Worm (Caenorhabditis elegans) whole organism, late embryonic: Measurements from ENCODE around the gene sre-48.

ENCODE experiments used
- C08G9.2 ChIP-seq: sonication (generic microtip); optimal IDR thresholded peaks from 2 replicates; lab custom pipeline; 2016; ENCODE audit warnings: mild to moderate bottlenecking, missing genetic modification characterization, moderate library complexity, missing compliant biosample characterization
- F13H6.1 ChIP-seq: sonication (generic microtip); optimal IDR thresholded peaks from 2 replicates; lab custom pipeline; 2016; ENCODE audit warnings: missing genetic modification characterization, missing compliant biosample characterization
- K02D7.2 ChIP-seq: sonication (generic microtip); optimal IDR thresholded peaks from 2 replicates; lab custom pipeline; 2017; ENCODE audit warnings: mild to moderate bottlenecking, missing genetic modification characterization, missing compliant biosample characterization
- T23F11.4 ChIP-seq: fragments of 200-800 bp; sonication (Bioruptor generic); optimal IDR thresholded peaks from 2 replicates; lab custom pipeline; 2018; ENCODE audit warnings: mild to moderate bottlenecking, missing genetic modification characterization, missing compliant biosample characterization
- ahr-1 ChIP-seq: sonication (generic microtip); optimal IDR thresholded peaks from 2 replicates; lab custom pipeline; 2016; ENCODE audit warnings: missing genetic modification characterization, missing compliant biosample characterization
- ama-1 ChIP-seq: fragments of 150-350 bp; optimal IDR thresholded peaks from 2 replicates; lab custom pipeline; 2014
- ceh-14 ChIP-seq: sonication (generic microtip); optimal IDR thresholded peaks from 2 replicates; lab custom pipeline; 2016; ENCODE audit warnings: missing genotype, missing genetic modification characterization, missing compliant biosample characterization
- ceh-19 ChIP-seq: fragments of 200-800 bp; sonication (Bioruptor generic); optimal IDR thresholded peaks from 2 replicates; lab custom pipeline; 2018; ENCODE audit warnings: mild to moderate bottlenecking, missing genetic modification characterization, missing compliant biosample characterization
- ceh-24 ChIP-seq: sonication (generic microtip); optimal IDR thresholded peaks from 2 replicates; lab custom pipeline; 2016; ENCODE audit warnings: mild to moderate bottlenecking, missing genetic modification characterization, missing compliant biosample characterization
- ceh-30 ChIP-seq: fragments of 150-350 bp; optimal IDR thresholded peaks from 2 replicates; lab custom pipeline; 2014; ENCODE audit warnings: missing biosample characterization, missing genetic modification characterization
- ceh-34 ChIP-seq: sonication (generic microtip); optimal IDR thresholded peaks from 2 replicates; lab custom pipeline; 2016; ENCODE audit warnings: mild to moderate bottlenecking, missing genetic modification characterization, missing compliant biosample characterization
- ceh-48 ChIP-seq: sonication (generic microtip); optimal IDR thresholded peaks from 2 replicates; lab custom pipeline; 2016; ENCODE audit warnings: missing genetic modification characterization, inconsistent platforms, missing compliant biosample characterization
- ceh-6 ChIP-seq: fragments of 200-800 bp; sonication (Bioruptor generic); optimal IDR thresholded peaks from 2 replicates; lab custom pipeline; 2018; ENCODE audit warnings: mild to moderate bottlenecking, missing genetic modification characterization, missing compliant biosample characterization
- ceh-9 ChIP-seq: sonication (generic microtip); optimal IDR thresholded peaks from 2 replicates; lab custom pipeline; 2016; ENCODE audit warnings: mild to moderate bottlenecking, missing genetic modification characterization, inconsistent platforms, missing compliant biosample characterization
- che-1 ChIP-seq: sonication (generic microtip); optimal IDR thresholded peaks from 2 replicates; lab custom pipeline; 2016; ENCODE audit warnings: mild to moderate bottlenecking, missing genetic modification characterization, missing compliant biosample characterization
- dmd-4 ChIP-seq: sonication (generic microtip); optimal IDR thresholded peaks from 2 replicates; lab custom pipeline; 2016; ENCODE audit warnings: borderline replicate concordance, missing genetic modification characterization, missing compliant biosample characterization
- elt-2 ChIP-seq: sonication (generic microtip); optimal IDR thresholded peaks from 2 replicates; lab custom pipeline; 2016; ENCODE audit warnings: missing genetic modification reagents, missing genetic modification characterization, missing compliant biosample characterization
- elt-4 ChIP-seq: sonication (generic microtip); optimal IDR thresholded peaks from 2 replicates; lab custom pipeline; 2016; ENCODE audit warnings: missing genetic modification characterization, missing compliant biosample characterization
- ets-4 ChIP-seq: sonication (generic microtip); optimal IDR thresholded peaks from 2 replicates; lab custom pipeline; 2016; ENCODE audit warnings: missing genetic modification characterization, missing compliant biosample characterization
- eyg-1 ChIP-seq: sonication (generic microtip); optimal IDR thresholded peaks from 2 replicates; lab custom pipeline; 2016; ENCODE audit warnings: missing genotype, missing genetic modification characterization, missing compliant biosample characterization
- fkh-10 ChIP-seq: fragments of 150-350 bp; optimal IDR thresholded peaks from 2 replicates; lab custom pipeline; 2014; ENCODE audit warnings: missing biosample characterization, missing genetic modification reagents, missing genetic modification characterization
- fkh-6 ChIP-seq: sonication (generic microtip); optimal IDR thresholded peaks from 2 replicates; lab custom pipeline; 2016; ENCODE audit warnings: missing genetic modification characterization, missing compliant biosample characterization
- hlh-13 ChIP-seq: fragments of 200-800 bp; sonication (Bioruptor generic); optimal IDR thresholded peaks from 2 replicates; lab custom pipeline; 2018; ENCODE audit warnings: mild to moderate bottlenecking, missing genetic modification characterization, missing compliant biosample characterization
- hlh-15 ChIP-seq: sonication (generic microtip); optimal IDR thresholded peaks from 2 replicates; lab custom pipeline; 2016; ENCODE audit warnings: missing genetic modification characterization, missing compliant biosample characterization
- hlh-6 ChIP-seq: sonication (generic microtip); optimal IDR thresholded peaks from 2 replicates; lab custom pipeline; 2016; ENCODE audit warnings: missing genotype, missing genetic modification characterization, missing compliant biosample characterization
- hlh-8 ChIP-seq: sonication (generic microtip); optimal IDR thresholded peaks from 2 replicates; lab custom pipeline; 2016; ENCODE audit warnings: missing genotype, missing genetic modification characterization, missing compliant biosample characterization
- madf-2 ChIP-seq: sonication (generic microtip); optimal IDR thresholded peaks from 2 replicates; lab custom pipeline; 2017; ENCODE audit warnings: missing genetic modification characterization, missing compliant biosample characterization
- mec-3 ChIP-seq: sonication (generic microtip); optimal IDR thresholded peaks from 2 replicates; lab custom pipeline; 2016; ENCODE audit warnings: borderline replicate concordance, missing genetic modification characterization, missing compliant biosample characterization
- nfya-1 ChIP-seq: sonication (generic microtip); optimal IDR thresholded peaks from 2 replicates; lab custom pipeline; 2017; ENCODE audit warnings: missing genetic modification characterization, mild to moderate bottlenecking, missing compliant biosample characterization, antibody characterized with exemption, moderate library complexity
- nhr-232 ChIP-seq: sonication (generic microtip); optimal IDR thresholded peaks from 2 replicates; lab custom pipeline; 2016; ENCODE audit warnings: missing genetic modification characterization, missing compliant biosample characterization
- npax-4 ChIP-seq: sonication (generic microtip); optimal IDR thresholded peaks from 2 replicates; lab custom pipeline; 2016; ENCODE audit warnings: missing genetic modification characterization, missing compliant biosample characterization
- pha-2 ChIP-seq: sonication (generic microtip); optimal IDR thresholded peaks from 2 replicates; lab custom pipeline; 2017; ENCODE audit warnings: mild to moderate bottlenecking, missing genetic modification characterization, missing compliant biosample characterization
- sdc-2 ChIP-seq: sonication (generic microtip); optimal IDR thresholded peaks from 2 replicates; lab custom pipeline; 2016; ENCODE audit warnings: missing genotype, missing genetic modification characterization, missing compliant biosample characterization
- ttx-3 ChIP-seq: sonication (generic microtip); optimal IDR thresholded peaks from 2 replicates; lab custom pipeline; 2016; ENCODE audit warnings: missing genetic modification reagents, missing genetic modification characterization, missing compliant biosample characterization
- unc-3 ChIP-seq, 2 experiments: fragments of 200-800 bp in 1 of 2; sonication (Bioruptor generic) in 1 of 2; sonication (generic microtip) in 1 of 2; conservative IDR thresholded peaks in 1 of 2; optimal IDR thresholded peaks in 1 of 2; 2 replicates each; pipeline versions ENCODE4 v1.3.6 to Lab custom; 2016 to 2022; ENCODE audit warnings: missing compliant biosample characterization in 2 of 2, missing genetic modification characterization in 2 of 2, missing genetic modification reagents in 1 of 2
- unc-42 ChIP-seq: sonication (generic microtip); optimal IDR thresholded peaks from 2 replicates; lab custom pipeline; 2016; ENCODE audit warnings: missing genotype, missing genetic modification characterization, missing compliant biosample characterization
- unc-55 ChIP-seq: sonication (generic microtip); optimal IDR thresholded peaks from 2 replicates; lab custom pipeline; 2017; ENCODE audit warnings: missing biosample characterization, missing genetic modification reagents, missing genetic modification characterization
- unc-86 ChIP-seq: sonication (generic microtip); optimal IDR thresholded peaks from 2 replicates; lab custom pipeline; 2016; ENCODE audit warnings: missing genetic modification characterization, missing compliant biosample characterization
- ztf-16 ChIP-seq: sonication (generic microtip); optimal IDR thresholded peaks from 2 replicates; lab custom pipeline; 2017; ENCODE audit warnings: missing genetic modification characterization, missing compliant biosample characterization

sre-48 gene

ce11 chrII:13966242-13966641 lies 13.4 kb downstream of the sre-48 start, which contains the start of gene W07G1.7:
TSS of gene W07G1.7 (minus strand) at chrII:13966342.
- no peak for TF ChIP-seq ceh-19 (GFP tag; lab: Kevin White, UChicago)
- no peak for TF ChIP-seq nfya-1
- TF ChIP-seq ceh-48 (tag; lab: Kevin White, UChicago), result no peak
- no peak for TF ChIP-seq unc-3 (GFP tag; conservative IDR thresholded peaks at IDR 0.05; lab: Robert Waterston, UW)
- TF ChIP-seq unc-3 (tag; optimal IDR thresholded peaks at IDR 0.05; lab: Kevin White, UChicago), result no peak
- TF ChIP-seq mec-3 (tag; lab: Kevin White, UChicago), result no peak
- no peak for TF ChIP-seq madf-2 (tag; lab: Kevin White, UChicago)
- no peak for TF ChIP-seq eyg-1 (tag; lab: Kevin White, UChicago)
- TF ChIP-seq fkh-6, result no peak
- no peak for TF ChIP-seq elt-4 (tag; lab: Kevin White, UChicago)
- no peak for TF ChIP-seq unc-55 (GFP tag; lab: Kevin White, UChicago)
- no peak for TF ChIP-seq nhr-232 (tag; lab: Kevin White, UChicago)
- TF ChIP-seq ceh-30, result no peak
- no peak for TF ChIP-seq dmd-4 (tag; lab: Kevin White, UChicago)
- no peak for TF ChIP-seq ceh-6
- no peak for TF ChIP-seq ttx-3 (tag; lab: Kevin White, UChicago)
- no peak for TF ChIP-seq fkh-10 (GFP tag; lab: Kevin White, UChicago)
- TF ChIP-seq hlh-6 (tag; lab: Kevin White, UChicago), result no peak
- no peak for TF ChIP-seq ceh-34 (tag; lab: Kevin White, UChicago)
- no peak for TF ChIP-seq npax-4 (tag; lab: Kevin White, UChicago)
- TF ChIP-seq hlh-13 (GFP tag; lab: Kevin White, UChicago), result no peak

- TF ChIP-seq ceh-14 (tag; lab: Kevin White, UChicago) (peak; percentile 17), ets-4 (tag; lab: Kevin White, UChicago) (no peak)
These were observed 15.4 kb downstream of the sre-48 start for ce11 chrII:13964325-13964724.

- no peak for TF ChIP-seq madf-2 (tag; lab: Kevin White, UChicago)
- TF ChIP-seq che-1 (tag; lab: Kevin White, UChicago), result no peak
- TF ChIP-seq C08G9.2 (tag; lab: Kevin White, UChicago), result no peak
- TF ChIP-seq ceh-14 (tag; lab: Kevin White, UChicago), result no peak
- no peak for TF ChIP-seq ceh-24
- TF ChIP-seq sdc-2 (tag; lab: Kevin White, UChicago), result no peak
- TF ChIP-seq mec-3 (tag; lab: Kevin White, UChicago), result no peak
- TF ChIP-seq fkh-6, result no peak
- TF ChIP-seq F13H6.1 (tag; lab: Kevin White, UChicago), result no peak
- no peak for TF ChIP-seq elt-2 (tag; lab: Kevin White, UChicago)
- no peak for TF ChIP-seq ztf-16 (tag; lab: Kevin White, UChicago)
These were observed 17.4 kb downstream of the sre-48 start, which contains the start of gene rpi-1 for ce11 chrII:13962319-13962718. TSS of gene rpi-1 (minus strand) at chrII:13962419.

- TF ChIP-seq ama-1 (lab: Kevin White, UChicago) (no peak), ceh-19 (GFP tag; lab: Kevin White, UChicago) (no peak), T23F11.4 (GFP tag; lab: Kevin White, UChicago) (no peak), ceh-9 (tag; lab: Kevin White, UChicago) (no peak), pha-2 (tag; lab: Kevin White, UChicago) (no peak), hlh-6 (tag; lab: Kevin White, UChicago) (no peak), unc-3 (GFP tag; conservative IDR thresholded peaks at IDR 0.05; lab: Robert Waterston, UW) (no peak), unc-3 (tag; optimal IDR thresholded peaks at IDR 0.05; lab: Kevin White, UChicago) (no peak), ets-4 (tag; lab: Kevin White, UChicago) (no peak), hlh-8 (tag; lab: Kevin White, UChicago) (no peak), K02D7.2 (tag; lab: Kevin White, UChicago) (no peak), ahr-1 (tag; lab: Kevin White, UChicago) (no peak), ceh-34 (tag; lab: Kevin White, UChicago) (no peak), hlh-15 (no peak), unc-86 (tag; lab: Kevin White, UChicago) (no peak), unc-42 (no peak), sdc-2 (tag; lab: Kevin White, UChicago) (no peak), ceh-14 (tag; lab: Kevin White, UChicago) (no peak)
These were observed 18.1 kb downstream of the sre-48 start for ce11 chrII:13961567-13961966.
